Fruit fly (Drosophila melanogaster) whole organism, embryonic: ENCODE results near the gene CG43175.

Experiments used
- Asciz ChIP-seq: fragments of 200-800 bp; sonication (Bioruptor generic); optimal IDR thresholded peaks from 2 replicates; lab custom pipeline; 2017; ENCODE audit warnings: missing biosample characterization, mild to moderate bottlenecking, missing genetic modification characterization, missing genetic modification reagents
- Atf6 ChIP-seq: fragments of 200-800 bp; sonication (Bioruptor generic); IDR thresholded peaks from 2 replicates; pipeline ENCODE4 v1.3.6; 2022; ENCODE audit warnings: missing biosample characterization, missing genetic modification characterization
- B-H2 ChIP-seq: fragments of 200-800 bp; sonication (Bioruptor generic); optimal IDR thresholded peaks from 2 replicates; lab custom pipeline; 2018; ENCODE audit warnings: missing biosample characterization, mild to moderate bottlenecking, missing genetic modification characterization
- Blimp-1 ChIP-seq: fragments of 200-800 bp; sonication (Bioruptor generic); optimal IDR thresholded peaks from 3 replicates; lab custom pipeline; 2018; ENCODE audit warnings: missing biosample characterization, missing genetic modification characterization, mild to moderate bottlenecking, moderate library complexity, missing genetic modification reagents
- CG10321 ChIP-seq: fragments of 200-800 bp; sonication (Bioruptor generic); IDR thresholded peaks from 2 replicates; pipeline ENCODE4 v1.3.6; 2022; ENCODE audit warnings: missing biosample characterization, missing genetic modification characterization
- CG10959 ChIP-seq: fragments of 200-800 bp; sonication (Bioruptor generic); IDR thresholded peaks from 2 replicates; pipeline ENCODE4 v1.3.6; 2022; ENCODE audit warnings: missing biosample characterization, missing genetic modification characterization
- CG11247 ChIP-seq: fragments of 200-800 bp; sonication (Bioruptor generic); IDR thresholded peaks from 2 replicates; pipeline ENCODE4 v1.3.6; 2022; ENCODE audit warnings: missing biosample characterization, missing genetic modification characterization
- CG11695 ChIP-seq: fragments of 200-800 bp; sonication (Bioruptor generic); IDR thresholded peaks from 3 replicates; pipeline ENCODE4 v1.3.6; 2022; ENCODE audit warnings: missing biosample characterization, missing genetic modification characterization
- CG12299 ChIP-seq: fragments of 200-800 bp; sonication (Bioruptor generic); optimal IDR thresholded peaks from 2 replicates; lab custom pipeline; 2018; ENCODE audit warnings: missing biosample characterization, mild to moderate bottlenecking, missing genetic modification characterization
- CG14860 ChIP-seq: fragments of 200-800 bp; sonication (Bioruptor generic); IDR thresholded peaks from 3 replicates; pipeline ENCODE4 v1.3.6; 2022; ENCODE audit warnings: missing biosample characterization, missing genetic modification characterization; ENCODE audit not compliant: partially characterized antibody
- CG14965 ChIP-seq: fragments of 200-800 bp; sonication (Bioruptor generic); optimal IDR thresholded peaks from 2 replicates; lab custom pipeline; 2016; ENCODE audit warnings: missing biosample characterization, missing genetic modification characterization, borderline replicate concordance
- CG15269 ChIP-seq: fragments of 200-800 bp; sonication (Bioruptor generic); optimal IDR thresholded peaks from 2 replicates; lab custom pipeline; 2018; ENCODE audit warnings: missing biosample characterization, mild to moderate bottlenecking, missing genetic modification characterization, moderate library complexity
- CG15696 ChIP-seq: fragments of 200-800 bp; sonication (Bioruptor generic); optimal IDR thresholded peaks from 2 replicates; lab custom pipeline; 2019; ENCODE audit warnings: missing biosample characterization, mild to moderate bottlenecking, missing genetic modification characterization, moderate library complexity
- CG17612 ChIP-seq: fragments of 200-800 bp; sonication (Bioruptor generic); IDR thresholded peaks from 2 replicates; pipeline ENCODE4 v1.3.6; 2022; ENCODE audit warnings: missing biosample characterization, missing genetic modification characterization
- CG2678 ChIP-seq: fragments of 200-800 bp; sonication (Bioruptor generic); optimal IDR thresholded peaks from 3 replicates; lab custom pipeline; 2019; ENCODE audit warnings: missing biosample characterization, mild to moderate bottlenecking, missing genetic modification characterization, moderate library complexity
- CG30020 ChIP-seq: fragments of 200-800 bp; optimal IDR thresholded peaks from 2 replicates; lab custom pipeline; 2019; ENCODE audit warnings: missing biosample characterization, mild to moderate bottlenecking, missing genetic modification characterization, moderate library complexity
- CG3163 ChIP-seq: fragments of 200-800 bp; sonication (Bioruptor generic); optimal IDR thresholded peaks from 3 replicates; lab custom pipeline; 2016; ENCODE audit warnings: missing biosample characterization, missing genetic modification characterization
- CG32772 ChIP-seq: fragments of 200-800 bp; sonication (Bioruptor generic); IDR thresholded peaks from 2 replicates; pipeline ENCODE4 v1.3.6; 2022; ENCODE audit warnings: missing biosample characterization, missing genetic modification characterization
- CG33213 ChIP-seq: fragments of 200-800 bp; sonication (Bioruptor generic); optimal IDR thresholded peaks from 3 replicates; lab custom pipeline; 2016; ENCODE audit warnings: missing biosample characterization, missing genetic modification characterization
- CG3407 ChIP-seq: fragments of 200-800 bp; sonication (Bioruptor generic); optimal IDR thresholded peaks from 2 replicates; lab custom pipeline; 2018; ENCODE audit warnings: missing biosample characterization, mild to moderate bottlenecking, missing genetic modification characterization
- CG4328 ChIP-seq: fragments of 200-800 bp; sonication (Bioruptor generic); optimal IDR thresholded peaks from 3 replicates; lab custom pipeline; 2017; ENCODE audit warnings: missing biosample characterization, missing genetic modification reagents, missing genetic modification characterization
- CG4820 ChIP-seq: fragments of 200-800 bp; sonication (Bioruptor generic); optimal IDR thresholded peaks from 3 replicates; lab custom pipeline; 2016; ENCODE audit warnings: missing biosample characterization, missing genetic modification characterization
- CG6683 ChIP-seq: fragments of 200-800 bp; sonication (Bioruptor generic); optimal IDR thresholded peaks from 2 replicates; lab custom pipeline; 2017; ENCODE audit warnings: missing biosample characterization, mild to moderate bottlenecking, missing genetic modification characterization, missing genetic modification reagents
- CG7556 ChIP-seq: fragments of 200-800 bp; sonication (Bioruptor generic); optimal IDR thresholded peaks from 2 replicates; lab custom pipeline; 2017; ENCODE audit warnings: missing biosample characterization, mild to moderate bottlenecking, missing genetic modification characterization
- CG9817 ChIP-seq: fragments of 200-800 bp; sonication (Bioruptor generic); optimal IDR thresholded peaks from 2 replicates; lab custom pipeline; 2018; ENCODE audit warnings: missing biosample characterization, mild to moderate bottlenecking, missing genetic modification characterization, moderate library complexity
- CG9932 ChIP-seq: fragments of 200-800 bp; sonication (Bioruptor generic); IDR thresholded peaks from 2 replicates; pipeline ENCODE4 v1.3.6; 2022; ENCODE audit warnings: missing biosample characterization, missing genetic modification characterization
- CHES-1-like ChIP-seq: fragments of 200-800 bp; sonication (Bioruptor generic); optimal IDR thresholded peaks from 2 replicates; lab custom pipeline; 2016; ENCODE audit warnings: missing biosample characterization, missing genetic modification characterization
- D19B ChIP-seq: fragments of 200-800 bp; sonication (Bioruptor generic); optimal IDR thresholded peaks from 2 replicates; lab custom pipeline; 2017; ENCODE audit warnings: missing biosample characterization, mild to moderate bottlenecking, missing genetic modification characterization
- Gug ChIP-seq: fragments of 200-800 bp; sonication (Bioruptor generic); IDR thresholded peaks from 4 replicates; pipeline ENCODE4 v1.3.6; 2022; ENCODE audit warnings: missing biosample characterization, missing genetic modification characterization
- H2.0 ChIP-seq: fragments of 200-800 bp; sonication (Bioruptor generic); IDR thresholded peaks from 2 replicates; pipeline ENCODE4 v1.3.6; 2022; ENCODE audit warnings: missing biosample characterization, missing genetic modification characterization
- HLHmδ ChIP-seq: fragments of 200-800 bp; sonication (Bioruptor generic); optimal IDR thresholded peaks from 2 replicates; lab custom pipeline; 2018; ENCODE audit warnings: missing biosample characterization, mild to moderate bottlenecking, missing genetic modification characterization, moderate library complexity
- Mrtf ChIP-seq: fragments of 200-800 bp; sonication (Bioruptor generic); IDR thresholded peaks from 3 replicates; pipeline ENCODE4 v1.3.6; 2022; ENCODE audit warnings: missing biosample characterization, missing genetic modification characterization
- Spps ChIP-seq: fragments of 200-800 bp; sonication (Bioruptor generic); optimal IDR thresholded peaks from 2 replicates; lab custom pipeline; 2018; ENCODE audit warnings: missing biosample characterization, mild to moderate bottlenecking, missing genetic modification characterization
- YL-1 ChIP-seq: fragments of 200-800 bp; sonication (Bioruptor generic); optimal IDR thresholded peaks from 3 replicates; lab custom pipeline; 2017; ENCODE audit warnings: missing biosample characterization, mild to moderate bottlenecking, missing genetic modification characterization
- dimm ChIP-seq: fragments of 200-800 bp; sonication (Bioruptor generic); IDR thresholded peaks from 2 replicates; pipeline ENCODE4 v1.3.6; 2022; ENCODE audit warnings: missing biosample characterization, missing genetic modification characterization
- disco-r ChIP-seq: fragments of 200-800 bp; sonication (Bioruptor generic); optimal IDR thresholded peaks from 2 replicates; lab custom pipeline; 2016; ENCODE audit warnings: missing biosample characterization, missing genetic modification characterization
- ewg ChIP-seq: fragments of 200-800 bp; sonication (Bioruptor generic); optimal IDR thresholded peaks from 3 replicates; lab custom pipeline; 2017; ENCODE audit warnings: mild to moderate bottlenecking, missing biosample characterization, missing genetic modification reagents, missing genetic modification characterization
- fd64A ChIP-seq: fragments of 200-800 bp; sonication (Bioruptor generic); optimal IDR thresholded peaks from 3 replicates; lab custom pipeline; 2018; ENCODE audit warnings: missing biosample characterization, mild to moderate bottlenecking, missing genetic modification characterization
- grn ChIP-seq: fragments of 200-800 bp; sonication (Bioruptor generic); optimal IDR thresholded peaks from 3 replicates; lab custom pipeline; 2017; ENCODE audit warnings: missing biosample characterization, missing genetic modification characterization
- gsb ChIP-seq: fragments of 200-800 bp; sonication (Bioruptor generic); IDR thresholded peaks from 2 replicates; pipeline ENCODE4 v1.3.6; 2022; ENCODE audit warnings: missing biosample characterization, missing genetic modification characterization
- maf-S ChIP-seq: fragments of 200-800 bp; sonication (Bioruptor generic); optimal IDR thresholded peaks from 2 replicates; lab custom pipeline; 2016; ENCODE audit warnings: missing biosample characterization, missing genetic modification characterization
- mirr ChIP-seq: fragments of 200-800 bp; sonication (Bioruptor generic); optimal IDR thresholded peaks from 3 replicates; lab custom pipeline; 2018; ENCODE audit warnings: missing biosample characterization, mild to moderate bottlenecking, missing genetic modification characterization
- pan ChIP-seq, 4 experiments: fragments of >200 bp in 3 of 4; fragments of 200-800 bp in 1 of 4; sonication (Bioruptor generic) in 1 of 4; optimal IDR thresholded peaks in 3 of 4; IDR thresholded peaks in 1 of 4; 2 replicates each; pipeline versions ENCODE4 v1.3.6 to Lab custom; 2017 to 2022; ENCODE audit warnings: missing biosample characterization in 2 of 4, missing genetic modification characterization in 2 of 4, mixed read lengths in 1 of 4
- pb ChIP-seq: fragments of 200-800 bp; sonication (Bioruptor generic); optimal IDR thresholded peaks from 3 replicates; lab custom pipeline; 2016; ENCODE audit warnings: missing biosample characterization, missing genetic modification characterization
- sc ChIP-seq, 3 experiments: fragments of >200 bp in 2 of 3; fragments of 200-800 bp in 1 of 3; sonication (Bioruptor generic) in 1 of 3; optimal IDR thresholded peaks; 2 replicates in 2 of 3; 3 replicates in 1 of 3; lab custom pipeline; 2017; ENCODE audit warnings: mild to moderate bottlenecking in 1 of 3, missing biosample characterization in 1 of 3, missing genetic modification characterization in 1 of 3, missing genetic modification reagents in 1 of 3
- sens ChIP-seq: fragments of 200-800 bp; sonication (Bioruptor generic); peaks from one replicate; lab custom pipeline; 2016; ENCODE audit warnings: missing biosample characterization, missing genetic modification characterization
- tgo ChIP-seq: fragments of 200-800 bp; sonication (Bioruptor generic); IDR thresholded peaks from 3 replicates; pipeline ENCODE4 v1.3.6; 2022; ENCODE audit warnings: missing biosample characterization, missing genetic modification characterization
- tio ChIP-seq: fragments of 200-800 bp; sonication (Bioruptor generic); optimal IDR thresholded peaks from 2 replicates; lab custom pipeline; 2017; ENCODE audit warnings: missing biosample characterization, missing genetic modification characterization, inconsistent platforms
- usp ChIP-seq: fragments of >200 bp; optimal IDR thresholded peaks from 2 replicates; lab custom pipeline; 2017; ENCODE audit warnings: missing biosample characterization, missing genetic modification characterization
- wek ChIP-seq: fragments of 200-800 bp; sonication (Bioruptor generic); optimal IDR thresholded peaks from 3 replicates; lab custom pipeline; 2018; ENCODE audit warnings: missing biosample characterization, mild to moderate bottlenecking, missing genetic modification characterization, moderate library complexity

CG43175 gene

dm6 chr3R:17619726-17620282 lies 10.7 kb upstream of the CG43175 start (continued):
- TF ChIP-seq Atf6 (GFP tag; lab: Robert Waterston, UW) (no peak), CG10959 (GFP tag; lab: Robert Waterston, UW) (no peak), usp (GFP tag; lab: Kevin White, UChicago) (no peak), pb (GFP tag; lab: Kevin White, UChicago) (no peak), Mrtf (GFP tag; lab: Robert Waterston, UW) (no peak), Gug (GFP tag; lab: Robert Waterston, UW) (no peak), CG33213 (GFP tag; lab: Kevin White, UChicago) (no peak), B-H2 (GFP tag; lab: Kevin White, UChicago) (no peak), tgo (GFP tag; lab: Robert Waterston, UW) (no peak), mirr (GFP tag; lab: Kevin White, UChicago) (peak; percentile 43), gsb (GFP tag; lab: Robert Waterston, UW) (no peak), maf-S (GFP tag; lab: Kevin White, UChicago) (no peak), CG11695 (peak; percentile 37; the same call in 1 of the 3 replicates), CG3407 (GFP tag; lab: Kevin White, UChicago) (no peak), YL-1 (no peak), wek (no peak), Blimp-1 (GFP tag; lab: Kevin White, UChicago) (no peak), tio (no peak), CG14860 (GFP tag; lab: Robert Waterston, UW) (peak; percentile 89), sens (peak; percentile 82), Asciz (GFP tag; lab: Kevin White, UChicago) (no peak), CHES-1-like (no peak), H2.0 (GFP tag; lab: Robert Waterston, UW) (no peak), CG32772 (GFP tag; lab: Robert Waterston, UW) (no peak), HLHmδ (GFP tag; lab: Kevin White, UChicago) (no peak), CG7556 (GFP tag; lab: Kevin White, UChicago) (no peak), ewg (GFP tag; lab: Kevin White, UChicago) (no peak), disco-r (GFP tag; lab: Kevin White, UChicago) (no peak), CG9817 (tag; lab: Kevin White, UChicago) (no peak), CG12299 (no peak), CG10321 (GFP tag; lab: Robert Waterston, UW) (no peak), CG9932 (GFP tag; lab: Robert Waterston, UW) (no peak), CG17612 (GFP tag; lab: Robert Waterston, UW) (no peak), CG2678 (tag; lab: Kevin White, UChicago) (peak; percentile 23), Spps (tag; lab: Kevin White, UChicago) (peak; percentile 21), sc (optimal IDR thresholded peaks at IDR 0.05; lab: Kevin White, UChicago) (no peak), sc (GFP tag; optimal IDR thresholded peaks at IDR 0.05; lab: Kevin White, UChicago) (no peak), CG15696 (tag; lab: Kevin White, UChicago) (peak; percentile 8), grn (GFP tag; lab: Kevin White, UChicago) (no peak), CG15269 (tag; lab: Kevin White, UChicago) (no peak), D19B (GFP tag; lab: Kevin White, UChicago) (no peak), CG6683 (GFP tag; lab: Kevin White, UChicago) (no peak), CG30020 (tag; lab: Kevin White, UChicago) (no peak), CG11247 (GFP tag; lab: Robert Waterston, UW) (no peak), fd64A (GFP tag; lab: Kevin White, UChicago) (no peak), dimm (GFP tag; lab: Robert Waterston, UW) (no peak), CG3163 (no peak), CG4328 (GFP tag; lab: Kevin White, UChicago) (peak; percentile 12), CG14965 (GFP tag; lab: Kevin White, UChicago) (no peak), pan (optimal IDR thresholded peaks at IDR 0.05; lab: Kevin White, UChicago) (no peak), pan (GFP tag; optimal IDR thresholded peaks at IDR 0.05 in 1 of 2, IDR thresholded peaks at IDR 0.05 in 1 of 2) (no peak), CG4820 (GFP tag; lab: Kevin White, UChicago) (no peak)
